Worm (Caenorhabditis elegans) whole organism, L4 larva: ENCODE measurements around the gene sra-9.

ENCODE experiments used
- ces-1 ChIP-seq: fragments of 150-350 bp; sonication (generic microtip); optimal IDR thresholded peaks from 4 replicates; lab custom pipeline; 2014; ENCODE audit warnings: missing biosample characterization, missing genetic modification reagents, missing genetic modification characterization
- dpl-1 ChIP-seq: fragments of 150-350 bp; optimal IDR thresholded peaks from 2 replicates; lab custom pipeline; 2014; ENCODE audit warnings: missing biosample characterization, missing genetic modification reagents, missing genetic modification characterization
- egl-27 ChIP-seq: sonication (generic microtip); optimal IDR thresholded peaks from 3 replicates; lab custom pipeline; 2017; ENCODE audit warnings: missing biosample characterization, missing genetic modification reagents, missing genetic modification characterization
- lin-39 ChIP-seq: fragments of 150-350 bp; optimal IDR thresholded peaks from 2 replicates; lab custom pipeline; 2014; ENCODE audit warnings: missing biosample characterization, missing genetic modification reagents, missing genetic modification characterization
- nhr-10 ChIP-seq: fragments of 150-350 bp; optimal IDR thresholded peaks from 2 replicates; lab custom pipeline; 2014; ENCODE audit warnings: missing biosample characterization, missing genetic modification characterization
- nhr-76 ChIP-seq: fragments of 150-350 bp; optimal IDR thresholded peaks from 2 replicates; lab custom pipeline; 2014; ENCODE audit warnings: missing biosample characterization, missing genetic modification characterization
- pha-4 ChIP-seq, 2 experiments: fragments of 150-350 bp in 1 of 2; fragments of 200-800 bp in 1 of 2; sonication (Bioruptor generic) in 1 of 2; IDR thresholded peaks in 1 of 2; optimal IDR thresholded peaks in 1 of 2; 2 replicates each; pipeline versions ENCODE4 v1.3.6 to Lab custom; 2014 to 2022; ENCODE audit warnings: missing genetic modification characterization in 2 of 2, missing genetic modification reagents in 2 of 2, missing biosample characterization in 1 of 2, missing compliant biosample characterization in 1 of 2
- pqm-1 ChIP-seq: sonication (generic microtip); optimal IDR thresholded peaks from 2 replicates; lab custom pipeline; 2017; ENCODE audit warnings: missing biosample characterization, missing genetic modification characterization
- rbr-2 ChIP-seq: sonication (generic microtip); optimal IDR thresholded peaks from 2 replicates; lab custom pipeline; 2016; ENCODE audit warnings: missing genotype, missing genetic modification characterization, missing compliant biosample characterization
- snpc-4 ChIP-seq: fragments of 150-350 bp; optimal IDR thresholded peaks from 2 replicates; lab custom pipeline; 2014; ENCODE audit warnings: missing biosample characterization, missing genetic modification characterization
- unc-62 ChIP-seq, 3 experiments: fragments of 150-350 bp in 1 of 3; sonication (generic microtip); optimal IDR thresholded peaks in 2 of 3; peaks in 1 of 3; 1 replicate in 1 of 3; 2 replicates in 2 of 3; lab custom pipeline; 2014 to 2017; ENCODE audit warnings: missing biosample characterization in 3 of 3, missing genetic modification characterization in 3 of 3, missing genetic modification reagents in 3 of 3, missing genotype in 1 of 3
- zip-2 ChIP-seq: fragments of 150-350 bp; optimal IDR thresholded peaks from 2 replicates; lab custom pipeline; 2014; ENCODE audit warnings: missing biosample characterization, missing genetic modification characterization

ce11 chrII:9583461-9583860 is 51.4 kb downstream of the sra-9 start, which contains the start of gene wee-1.1:
- TF ChIP-seq zip-2 (tag; lab: Kevin White, UChicago) = no peak
- no peak for TF ChIP-seq snpc-4 (tag; lab: Kevin White, UChicago)
- no peak for TF ChIP-seq lin-39 (tag; lab: Kevin White, UChicago)
- TF ChIP-seq ces-1 (GFP tag; lab: Kevin White, UChicago) = no peak
- no peak for TF ChIP-seq nhr-10 (tag; lab: Kevin White, UChicago)
- no peak for TF ChIP-seq pqm-1
- TF ChIP-seq nhr-76 = no peak
- TF ChIP-seq egl-27 (tag; lab: Kevin White, UChicago) = no peak
- no peak for TF ChIP-seq rbr-2 (tag; lab: Kevin White, UChicago)
- no peak for TF ChIP-seq unc-62 (GFP tag; optimal IDR thresholded peaks at IDR 0.05 in 1 of 2; lab: Kevin White, UChicago)
- no peak for TF ChIP-seq unc-62 (tag; optimal IDR thresholded peaks at IDR 0.05; lab: Kevin White, UChicago)
- TF ChIP-seq dpl-1 (GFP tag; lab: Kevin White, UChicago) = no peak
- TF ChIP-seq pha-4 (GFP tag; IDR thresholded peaks at IDR 0.05; lab: Robert Waterston, UW) = no peak
- no peak for TF ChIP-seq pha-4 (tag; optimal IDR thresholded peaks at IDR 0.05; lab: Kevin White, UChicago)
